Worm (Caenorhabditis elegans) whole organism, mixed stage, embryonic: ENCODE data around the gene C05E4.7.

ENCODE experiments used
- blmp-1 ChIP-seq: fragments of 150-350 bp; optimal IDR thresholded peaks from 2 replicates; lab custom pipeline; 2014; ENCODE audit warnings: missing biosample characterization, missing genetic modification characterization
- elt-3 ChIP-seq: fragments of 150-350 bp; optimal IDR thresholded peaks from 2 replicates; lab custom pipeline; 2014; ENCODE audit warnings: missing biosample characterization, missing genetic modification characterization
- lin-13 ChIP-seq: fragments of 150-350 bp; optimal IDR thresholded peaks from 2 replicates; lab custom pipeline; 2014; ENCODE audit warnings: missing biosample characterization, missing genetic modification characterization
- lsy-2 ChIP-seq: fragments of 150-350 bp; optimal IDR thresholded peaks from 2 replicates; lab custom pipeline; 2014; ENCODE audit warnings: missing biosample characterization, missing genetic modification characterization
- mep-1 ChIP-seq: fragments of 150-350 bp; optimal IDR thresholded peaks from 2 replicates; lab custom pipeline; 2017; ENCODE audit warnings: missing biosample characterization, missing genetic modification reagents, missing genetic modification characterization, inconsistent platforms
- nhr-12 ChIP-seq: fragments of 150-350 bp; optimal IDR thresholded peaks from 2 replicates; lab custom pipeline; 2014; ENCODE audit warnings: missing biosample characterization, missing genetic modification characterization
- nhr-237 ChIP-seq: fragments of 150-350 bp; optimal IDR thresholded peaks from 2 replicates; lab custom pipeline; 2014; ENCODE audit warnings: missing biosample characterization, missing genetic modification characterization
- nhr-76 ChIP-seq: sonication (generic microtip); optimal IDR thresholded peaks from 2 replicates; lab custom pipeline; 2017; ENCODE audit warnings: missing biosample characterization, missing genetic modification characterization
- pha-4 ChIP-seq: fragments of 150-350 bp; optimal IDR thresholded peaks from 2 replicates; lab custom pipeline; 2018; ENCODE audit warnings: missing biosample characterization, missing genetic modification reagents, missing genetic modification characterization
- tbx-8 ChIP-seq: fragments of 200-800 bp; sonication (Bioruptor generic); optimal IDR thresholded peaks from 2 replicates; lab custom pipeline; 2018; ENCODE audit warnings: mild to moderate bottlenecking, missing genetic modification characterization, moderate library complexity, missing compliant biosample characterization
- unc-120 ChIP-seq: sonication (generic microtip); optimal IDR thresholded peaks from 2 replicates; lab custom pipeline; 2017; ENCODE audit warnings: missing genetic modification characterization, missing compliant biosample characterization; ENCODE audit not compliant: poor library complexity, severe bottlenecking

DNA sequence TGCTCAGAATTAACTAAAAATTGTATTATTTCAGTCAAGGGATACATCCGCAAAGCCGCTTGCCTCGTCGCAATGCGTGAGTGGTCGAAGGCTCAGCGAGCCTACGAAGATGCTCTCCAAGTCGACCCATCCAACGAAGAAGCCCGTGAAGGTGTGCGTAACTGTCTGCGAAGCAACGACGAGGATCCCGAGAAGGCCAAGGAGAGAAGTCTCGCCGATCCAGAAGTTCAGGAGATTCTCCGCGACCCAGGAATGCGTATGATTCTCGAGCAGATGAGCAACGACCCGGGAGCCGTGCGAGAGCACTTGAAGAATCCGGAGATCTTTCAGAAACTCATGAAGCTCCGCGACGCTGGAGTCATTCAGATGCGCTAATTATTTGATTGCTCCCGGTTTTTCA lies 32.4 kb downstream of the C05E4.7 start:
- TF ChIP-seq nhr-76 (tag; lab: Kevin White, UChicago) (no peak), nhr-237 (no peak), unc-120 (tag; lab: Kevin White, UChicago) (no peak), pha-4 (no peak), mep-1 (tag; lab: Kevin White, UChicago) (no peak), lsy-2 (tag; lab: Kevin White, UChicago) (no peak), lin-13 (tag; lab: Kevin White, UChicago) (no peak), nhr-12 (tag; lab: Kevin White, UChicago) (no peak), elt-3 (no peak), tbx-8 (GFP tag; lab: Kevin White, UChicago) (no peak), blmp-1 (tag; lab: Kevin White, UChicago) (no peak)
